Worm (Caenorhabditis elegans) whole organism, midembryonic: ENCODE results near the gene C04G6.4.

Experiments
- T22C8.4 ChIP-seq: fragments of 200-800 bp; sonication (Bioruptor generic); IDR thresholded peaks from 2 replicates; pipeline ENCODE4 v1.3.6; 2022; ENCODE audit warnings: missing genetic modification characterization, missing compliant biosample characterization
- cog-1 ChIP-seq: sonication (generic microtip); optimal IDR thresholded peaks from 2 replicates; lab custom pipeline; 2016; ENCODE audit warnings: missing genetic modification characterization, missing compliant biosample characterization
- flt-1 ChIP-seq: fragments of 200-800 bp; sonication (Bioruptor generic); IDR thresholded peaks from 2 replicates; pipeline ENCODE4 v1.3.6; 2022; ENCODE audit warnings: missing genetic modification characterization, missing compliant biosample characterization
- klf-2 ChIP-seq: fragments of 200-800 bp; sonication (Bioruptor generic); conservative IDR thresholded peaks from 2 replicates; pipeline ENCODE4 v1.3.6; 2022; ENCODE audit warnings: missing genetic modification reagents, missing genetic modification characterization, missing compliant biosample characterization
- med-1 ChIP-seq: sonication (generic microtip); optimal IDR thresholded peaks from 2 replicates; lab custom pipeline; 2017; ENCODE audit warnings: missing genetic modification characterization, mild to moderate bottlenecking, missing compliant biosample characterization, antibody characterized with exemption, missing genetic modification reagents; ENCODE audit not compliant: insufficient read depth
- ref-1 ChIP-seq: fragments of 200-800 bp; sonication (Bioruptor generic); conservative IDR thresholded peaks from 2 replicates; pipeline ENCODE4 v1.3.6; 2022; ENCODE audit warnings: missing genetic modification reagents, missing genetic modification characterization, missing compliant biosample characterization
- tab-1 ChIP-seq: fragments of 200-800 bp; sonication (Bioruptor generic); IDR thresholded peaks from 2 replicates; pipeline ENCODE4 v1.3.6; 2022; ENCODE audit warnings: missing genetic modification characterization, missing compliant biosample characterization
- ztf-23 ChIP-seq: fragments of 200-800 bp; sonication (Bioruptor generic); IDR thresholded peaks from 2 replicates; pipeline ENCODE4 v1.3.6; 2022; ENCODE audit warnings: missing genetic modification reagents, missing genetic modification characterization, missing compliant biosample characterization
- ztf-29 ChIP-seq: fragments of 200-800 bp; sonication (Bioruptor generic); IDR thresholded peaks from 2 replicates; pipeline ENCODE4 v1.3.6; 2022; ENCODE audit warnings: missing genetic modification reagents, missing genetic modification characterization, missing compliant biosample characterization

- no peak for TF ChIP-seq flt-1 (GFP tag; lab: Robert Waterston, UW)
- TF ChIP-seq T22C8.4 (GFP tag; lab: Robert Waterston, UW), result no peak
- no peak for TF ChIP-seq tab-1 (GFP tag; lab: Robert Waterston, UW)
- TF ChIP-seq ref-1 (GFP tag; lab: Robert Waterston, UW), result no peak
- TF ChIP-seq ztf-23 (GFP tag; lab: Robert Waterston, UW), result no peak
- TF ChIP-seq klf-2 (GFP tag; lab: Robert Waterston, UW), result no peak
- no peak for TF ChIP-seq med-1
- TF ChIP-seq ztf-29, result no peak
- no peak for TF ChIP-seq cog-1
Measured at ce11 chrII:5120612-5121011, 37.4 kb upstream of the C04G6.4 start.
